Worm (Caenorhabditis elegans) whole organism, L1 larva: ENCODE data around the gene C06A1.6.

ENCODE experiments used
- ceh-82 ChIP-seq, 3 experiments: fragments of 150-350 bp in 1 of 3; sonication (generic microtip) in 2 of 3; optimal IDR thresholded peaks; 2 replicates each; lab custom pipeline; 2014 to 2017; ENCODE audit warnings: missing biosample characterization in 3 of 3, missing genetic modification characterization in 3 of 3
- egl-13 ChIP-seq: sonication (generic microtip); optimal IDR thresholded peaks from 2 replicates; lab custom pipeline; 2016; ENCODE audit warnings: missing genotype, missing genetic modification reagents, missing genetic modification characterization, missing compliant biosample characterization
- elt-3 ChIP-seq, 6 experiments: fragments of 150-350 bp in 1 of 6; sonication (generic microtip); optimal IDR thresholded peaks; 2 replicates each; lab custom pipeline; 2017 to 2018; ENCODE audit warnings: missing biosample characterization in 6 of 6, missing genetic modification characterization in 6 of 6, inconsistent platforms in 1 of 6
- isw-1 ChIP-seq: fragments of 200-800 bp; sonication (Bioruptor generic); IDR thresholded peaks from 2 replicates; pipeline ENCODE4 v1.3.6; 2022; ENCODE audit warnings: missing genetic modification characterization, missing compliant biosample characterization
- nhr-12 ChIP-seq: sonication (generic microtip); optimal IDR thresholded peaks from 2 replicates; lab custom pipeline; 2017; ENCODE audit warnings: missing biosample characterization, missing genetic modification characterization
- unc-130 ChIP-seq: fragments of 150-350 bp; optimal IDR thresholded peaks from 2 replicates; lab custom pipeline; 2017; ENCODE audit warnings: missing biosample characterization, missing genetic modification characterization, inconsistent platforms

DNA sequence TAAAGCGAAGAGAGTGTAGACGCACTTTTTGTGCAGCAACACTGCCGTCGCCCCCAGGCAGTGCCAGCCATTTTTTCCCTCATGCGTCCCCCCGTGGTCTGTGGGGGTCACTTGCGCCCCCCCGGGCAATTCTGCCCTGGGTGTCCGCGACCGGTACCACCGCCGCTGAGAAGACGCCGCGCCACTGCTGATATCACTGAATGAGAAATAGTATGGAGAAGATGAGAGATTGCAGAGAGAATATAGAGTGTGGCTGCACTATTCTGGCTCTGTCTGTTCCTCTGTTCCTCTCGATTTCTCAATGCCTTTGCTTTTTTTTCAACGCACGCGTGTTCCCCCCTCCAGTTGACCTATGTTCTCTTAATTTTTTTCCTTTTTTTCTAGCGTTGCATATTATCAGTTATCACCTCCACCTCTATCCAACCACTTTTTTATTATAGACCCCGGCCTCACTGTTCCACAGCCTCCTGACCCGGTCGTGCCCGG, 36.8 kb downstream of the C06A1.6 start, which contains the start of gene mab-10:
- TF ChIP-seq unc-130 (tag; lab: Kevin White, UChicago) (no peak), ceh-82 (tag; optimal IDR thresholded peaks at IDR 0.05; lab: Kevin White, UChicago) (no peak), isw-1 (no peak), elt-3 (tag; optimal IDR thresholded peaks at IDR 0.05; lab: Kevin White, UChicago) (no peak), egl-13 (tag; lab: Kevin White, UChicago) (no peak), nhr-12 (tag; lab: Kevin White, UChicago) (no peak)
